Fruit fly (Drosophila melanogaster) whole organism, embryonic: ENCODE data around the gene Ran-like.

ENCODE experiments used
- CG11696 ChIP-seq: fragments of 200-800 bp; sonication (Bioruptor generic); IDR thresholded peaks from 2 replicates; pipeline ENCODE4 v1.3.6; 2022; ENCODE audit warnings: missing biosample characterization, missing genetic modification characterization
- CG1233 ChIP-seq: fragments of 200-800 bp; sonication (Bioruptor generic); optimal IDR thresholded peaks from 4 replicates; lab custom pipeline; 2018; ENCODE audit warnings: missing biosample characterization, mild to moderate bottlenecking, missing genetic modification characterization
- CG12391 ChIP-seq: fragments of 200-800 bp; sonication (Bioruptor generic); optimal IDR thresholded peaks from 3 replicates; lab custom pipeline; 2018; ENCODE audit warnings: missing biosample characterization, mild to moderate bottlenecking, missing genetic modification characterization, moderate library complexity
- CG12659 ChIP-seq: fragments of 200-800 bp; sonication (Bioruptor generic); optimal IDR thresholded peaks from 3 replicates; lab custom pipeline; 2017; ENCODE audit warnings: mild to moderate bottlenecking, missing biosample characterization, missing genetic modification reagents, missing genetic modification characterization
- CG13624 ChIP-seq: fragments of 200-800 bp; sonication (Bioruptor generic); optimal IDR thresholded peaks from 2 replicates; lab custom pipeline; 2016; ENCODE audit warnings: missing biosample characterization, missing genetic modification characterization
- CG2116 ChIP-seq: fragments of 200-800 bp; sonication (Bioruptor generic); optimal IDR thresholded peaks from 3 replicates; lab custom pipeline; 2018; ENCODE audit warnings: missing biosample characterization, mild to moderate bottlenecking, missing genetic modification characterization
- CG3407 ChIP-seq: fragments of 200-800 bp; sonication (Bioruptor generic); optimal IDR thresholded peaks from 2 replicates; lab custom pipeline; 2018; ENCODE audit warnings: missing biosample characterization, mild to moderate bottlenecking, missing genetic modification characterization
- CG34422 ChIP-seq: fragments of 200-800 bp; sonication (Bioruptor generic); IDR thresholded peaks from 3 replicates; pipeline ENCODE4 v1.3.6; 2022; ENCODE audit warnings: missing biosample characterization, missing genetic modification characterization
- CG4328 ChIP-seq: fragments of 200-800 bp; sonication (Bioruptor generic); optimal IDR thresholded peaks from 3 replicates; lab custom pipeline; 2017; ENCODE audit warnings: missing biosample characterization, missing genetic modification reagents, missing genetic modification characterization
- CG43689 ChIP-seq: fragments of 200-800 bp; sonication (Bioruptor generic); IDR thresholded peaks from 2 replicates; pipeline ENCODE4 v1.3.6; 2022; ENCODE audit warnings: missing biosample characterization, missing genetic modification characterization
- CG4424 ChIP-seq: fragments of 200-800 bp; sonication (Bioruptor generic); optimal IDR thresholded peaks from 3 replicates; lab custom pipeline; 2016; ENCODE audit warnings: missing biosample characterization, missing genetic modification characterization
- CG5180 ChIP-seq: fragments of 200-800 bp; sonication (Bioruptor generic); optimal IDR thresholded peaks from 3 replicates; lab custom pipeline; 2017; ENCODE audit warnings: missing biosample characterization, missing genetic modification characterization, mild to moderate bottlenecking, moderate library complexity, missing genetic modification reagents
- CG6683 ChIP-seq: fragments of 200-800 bp; sonication (Bioruptor generic); optimal IDR thresholded peaks from 2 replicates; lab custom pipeline; 2017; ENCODE audit warnings: missing biosample characterization, mild to moderate bottlenecking, missing genetic modification characterization, missing genetic modification reagents
- CG7928 ChIP-seq: fragments of 200-800 bp; sonication (Bioruptor generic); optimal IDR thresholded peaks from 2 replicates; lab custom pipeline; 2017; ENCODE audit warnings: missing biosample characterization, mild to moderate bottlenecking, missing genetic modification characterization
- CG8089 ChIP-seq: fragments of 200-800 bp; sonication (Bioruptor generic); optimal IDR thresholded peaks from 3 replicates; lab custom pipeline; 2016; ENCODE audit warnings: missing biosample characterization, missing genetic modification characterization
- CG8388 ChIP-seq: fragments of 200-800 bp; sonication (Bioruptor generic); optimal IDR thresholded peaks from 2 replicates; lab custom pipeline; 2019; ENCODE audit warnings: missing biosample characterization, mild to moderate bottlenecking, missing genetic modification characterization, moderate library complexity
- CG8924 ChIP-seq: fragments of 200-800 bp; optimal IDR thresholded peaks from 3 replicates; lab custom pipeline; 2019; ENCODE audit warnings: missing biosample characterization, mild to moderate bottlenecking, missing genetic modification characterization, moderate library complexity
- CG9215 ChIP-seq: fragments of 200-800 bp; sonication (Bioruptor generic); IDR thresholded peaks from 2 replicates; pipeline ENCODE4 v1.3.6; 2022; ENCODE audit warnings: missing biosample characterization, missing genetic modification characterization
- CG9797 ChIP-seq: fragments of 200-800 bp; sonication (Bioruptor generic); optimal IDR thresholded peaks from 3 replicates; lab custom pipeline; 2018; ENCODE audit warnings: missing biosample characterization, mild to moderate bottlenecking, missing genetic modification characterization
- CG9876 ChIP-seq: fragments of 200-800 bp; sonication (Bioruptor generic); optimal IDR thresholded peaks from 2 replicates; lab custom pipeline; 2016; ENCODE audit warnings: missing biosample characterization, missing genetic modification characterization
- Dip3 ChIP-seq: fragments of 200-800 bp; sonication (Bioruptor generic); optimal IDR thresholded peaks from 3 replicates; lab custom pipeline; 2016; ENCODE audit warnings: missing biosample characterization, missing genetic modification characterization
- Kr ChIP-seq: fragments of 200-800 bp; sonication (Bioruptor generic); optimal IDR thresholded peaks from 2 replicates; lab custom pipeline; 2017; ENCODE audit warnings: missing biosample characterization, mild to moderate bottlenecking, missing genetic modification characterization
- NC2α ChIP-seq: fragments of 200-800 bp; sonication (Bioruptor generic); optimal IDR thresholded peaks from 2 replicates; lab custom pipeline; 2016; ENCODE audit warnings: missing biosample characterization, missing genetic modification characterization
- Oli ChIP-seq: fragments of 200-800 bp; sonication (Bioruptor generic); optimal IDR thresholded peaks from 2 replicates; lab custom pipeline; 2018; ENCODE audit warnings: missing biosample characterization, mild to moderate bottlenecking, missing genetic modification characterization, moderate library complexity
- Rfx ChIP-seq: fragments of 200-800 bp; sonication (Bioruptor generic); IDR thresholded peaks from 2 replicates; pipeline ENCODE4 v1.3.6; 2022; ENCODE audit warnings: missing biosample characterization, missing genetic modification characterization
- Side ChIP-seq: fragments of 200-800 bp; sonication (Bioruptor generic); optimal IDR thresholded peaks from 2 replicates; lab custom pipeline; 2016; ENCODE audit warnings: missing biosample characterization, missing genetic modification characterization
- Six4 ChIP-seq: fragments of 200-800 bp; sonication (Bioruptor generic); optimal IDR thresholded peaks from 2 replicates; lab custom pipeline; 2016; ENCODE audit warnings: missing biosample characterization, missing genetic modification characterization
- Sox100B ChIP-seq: fragments of 200-800 bp; sonication (Bioruptor generic); optimal IDR thresholded peaks from 3 replicates; lab custom pipeline; 2018; ENCODE audit warnings: missing biosample characterization, mild to moderate bottlenecking, missing genetic modification characterization
- YL-1 ChIP-seq: fragments of 200-800 bp; sonication (Bioruptor generic); optimal IDR thresholded peaks from 3 replicates; lab custom pipeline; 2017; ENCODE audit warnings: missing biosample characterization, mild to moderate bottlenecking, missing genetic modification characterization
- ara ChIP-seq: fragments of 200-800 bp; sonication (Bioruptor generic); IDR thresholded peaks from 2 replicates; pipeline ENCODE4 v1.3.6; 2022; ENCODE audit warnings: missing biosample characterization, missing genetic modification characterization
- ash1 ChIP-seq: fragments of 200-800 bp; sonication (Bioruptor generic); optimal IDR thresholded peaks from 2 replicates; lab custom pipeline; 2018; ENCODE audit warnings: missing biosample characterization, mild to moderate bottlenecking, missing genetic modification characterization
- bsh ChIP-seq, 2 experiments: fragments of 200-800 bp; sonication (Bioruptor generic); optimal IDR thresholded peaks; 2 replicates each; lab custom pipeline; 2017 to 2018; ENCODE audit warnings: mild to moderate bottlenecking in 2 of 2, missing biosample characterization in 2 of 2, missing genetic modification characterization in 2 of 2, moderate library complexity in 1 of 2
- corto ChIP-seq: fragments of 200-800 bp; sonication (Bioruptor generic); optimal IDR thresholded peaks from 2 replicates; lab custom pipeline; 2016; ENCODE audit warnings: missing biosample characterization, mild to moderate bottlenecking, missing genetic modification characterization, moderate library complexity
- crp ChIP-seq, 2 experiments: fragments of 200-800 bp; sonication (Bioruptor generic); optimal IDR thresholded peaks; 2 replicates in 1 of 2; 3 replicates in 1 of 2; lab custom pipeline; 2017; ENCODE audit warnings: missing biosample characterization in 2 of 2, missing genetic modification characterization in 2 of 2, mild to moderate bottlenecking in 1 of 2, moderate library complexity in 1 of 2
- disco-r ChIP-seq: fragments of 200-800 bp; sonication (Bioruptor generic); optimal IDR thresholded peaks from 2 replicates; lab custom pipeline; 2016; ENCODE audit warnings: missing biosample characterization, missing genetic modification characterization
- dmrt99B ChIP-seq: fragments of 200-800 bp; sonication (Bioruptor generic); optimal IDR thresholded peaks from 2 replicates; lab custom pipeline; 2018; ENCODE audit warnings: missing biosample characterization, mild to moderate bottlenecking, missing genetic modification characterization, moderate library complexity
- fd96Cb ChIP-seq: fragments of 200-800 bp; sonication (Bioruptor generic); optimal IDR thresholded peaks from 2 replicates; lab custom pipeline; 2018; ENCODE audit warnings: missing biosample characterization, mild to moderate bottlenecking, missing genetic modification characterization, moderate library complexity
- h ChIP-seq: fragments of >200 bp; optimal IDR thresholded peaks from 2 replicates; lab custom pipeline; 2017
- lola ChIP-seq, 3 experiments: fragments of >200 bp in 2 of 3; fragments of 200-800 bp in 1 of 3; sonication (Bioruptor generic) in 1 of 3; optimal IDR thresholded peaks; 2 replicates each; lab custom pipeline; 2017 to 2019; ENCODE audit warnings: missing biosample characterization in 3 of 3, missing genetic modification characterization in 3 of 3, mild to moderate bottlenecking in 1 of 3, moderate library complexity in 1 of 3
- mam ChIP-seq: fragments of 200-800 bp; sonication (Bioruptor generic); optimal IDR thresholded peaks from 3 replicates; lab custom pipeline; 2016; ENCODE audit warnings: missing biosample characterization, missing genetic modification characterization
- pan ChIP-seq, 4 experiments: fragments of >200 bp in 3 of 4; fragments of 200-800 bp in 1 of 4; sonication (Bioruptor generic) in 1 of 4; optimal IDR thresholded peaks in 3 of 4; IDR thresholded peaks in 1 of 4; 2 replicates each; pipeline versions ENCODE4 v1.3.6 to Lab custom; 2017 to 2022; ENCODE audit warnings: missing biosample characterization in 2 of 4, missing genetic modification characterization in 2 of 4, mixed read lengths in 1 of 4
- pb ChIP-seq: fragments of 200-800 bp; sonication (Bioruptor generic); optimal IDR thresholded peaks from 3 replicates; lab custom pipeline; 2016; ENCODE audit warnings: missing biosample characterization, missing genetic modification characterization
- phol ChIP-seq: fragments of 200-800 bp; sonication (Bioruptor generic); optimal IDR thresholded peaks from 3 replicates; lab custom pipeline; 2018; ENCODE audit warnings: missing biosample characterization, mild to moderate bottlenecking, missing genetic modification characterization, moderate library complexity
- row ChIP-seq: fragments of 200-800 bp; sonication (Bioruptor generic); IDR thresholded peaks from 3 replicates; pipeline ENCODE4 v1.3.6; 2022; ENCODE audit warnings: missing biosample characterization, missing genetic modification characterization
- shn ChIP-seq: fragments of 200-800 bp; sonication (Bioruptor generic); optimal IDR thresholded peaks from 3 replicates; lab custom pipeline; 2016; ENCODE audit warnings: missing biosample characterization, missing genetic modification characterization
- sob ChIP-seq: fragments of 200-800 bp; sonication (Bioruptor generic); IDR thresholded peaks from 2 replicates; pipeline ENCODE4 v1.3.6; 2022; ENCODE audit warnings: missing biosample characterization, missing genetic modification characterization
- trem ChIP-seq: fragments of 200-800 bp; optimal IDR thresholded peaks from 3 replicates; lab custom pipeline; 2019; ENCODE audit warnings: missing biosample characterization, mild to moderate bottlenecking, missing genetic modification characterization, moderate library complexity
- wor ChIP-seq: fragments of 200-800 bp; sonication (Bioruptor generic); IDR thresholded peaks from 2 replicates; pipeline ENCODE4 v1.3.6; 2022; ENCODE audit warnings: missing biosample characterization, missing genetic modification characterization

Gene Ran-like

DNA sequence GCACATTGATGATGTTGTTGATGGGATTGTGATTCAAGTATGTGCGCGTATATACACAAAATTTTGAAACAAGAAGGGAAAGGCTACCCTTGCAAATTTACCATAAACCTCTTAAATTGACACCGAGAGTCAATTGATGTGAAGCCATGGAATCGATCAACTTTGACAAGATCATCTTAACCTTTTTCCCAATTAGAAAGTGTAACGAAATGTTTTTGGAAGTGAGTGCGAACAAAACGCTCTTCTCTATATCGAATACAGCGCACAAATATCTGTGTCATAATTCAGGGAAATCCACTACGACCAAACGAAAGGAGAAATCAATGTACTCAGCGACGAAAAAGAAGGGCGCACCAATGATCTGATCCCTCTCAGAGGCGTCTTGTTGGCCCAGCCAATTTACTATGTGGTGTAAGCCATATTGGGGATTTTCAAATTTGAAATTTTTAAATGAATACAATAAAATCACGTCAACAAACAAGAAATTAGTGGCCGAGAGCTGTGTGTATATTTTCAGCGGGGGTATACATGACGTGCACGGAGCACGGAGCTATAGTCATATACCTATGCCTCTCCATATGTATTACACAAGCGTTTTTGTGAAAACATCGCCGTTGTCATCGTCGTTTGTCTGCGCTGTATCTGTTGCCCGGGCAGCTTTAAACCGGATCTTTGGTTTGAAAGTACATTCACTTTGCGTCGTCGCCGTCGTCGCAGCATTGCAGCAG is 48.4 kb upstream of the Ran-like start (continued):
- TF ChIP-seq CG5180 (GFP tag; lab: Kevin White, UChicago), result peak; percentile 35
- TF ChIP-seq CG4328 (GFP tag; lab: Kevin White, UChicago), result peak; percentile 12
- peak; percentile 74 for TF ChIP-seq pb (GFP tag; lab: Kevin White, UChicago)
- TF ChIP-seq CG4424 (GFP tag; lab: Kevin White, UChicago), result peak; percentile 15
- TF ChIP-seq phol (tag; lab: Kevin White, UChicago), result peak; percentile 10
- no peak for TF ChIP-seq CG6683 (GFP tag; lab: Kevin White, UChicago)
- TF ChIP-seq bsh (GFP tag; optimal IDR thresholded peaks at IDR 0.05; lab: Kevin White, UChicago), result peak; percentile 40 to 59
- TF ChIP-seq Side (GFP tag; lab: Kevin White, UChicago), result peak; percentile 47
- no peak for TF ChIP-seq wor (GFP tag; lab: Robert Waterston, UW)
- TF ChIP-seq ara (GFP tag; lab: Robert Waterston, UW), result peak; percentile 59
- no peak for TF ChIP-seq ash1
- no peak for TF ChIP-seq shn (GFP tag; lab: Kevin White, UChicago)
- TF ChIP-seq row (GFP tag; lab: Robert Waterston, UW), result no peak; the same call in 1 of the 3 replicates
- no peak for TF ChIP-seq CG9797 (GFP tag; lab: Kevin White, UChicago)
- TF ChIP-seq CG11696, result peak; percentile 28; the same call in 1 of the 2 replicates
- TF ChIP-seq mam (GFP tag; lab: Kevin White, UChicago), result peak; percentile 52
- peak; percentile 3 for TF ChIP-seq corto
- TF ChIP-seq Sox100B (GFP tag; lab: Kevin White, UChicago), result peak; percentile 28
- TF ChIP-seq CG1233, result no peak
- no peak for TF ChIP-seq CG2116
- no peak for TF ChIP-seq CG9876
- TF ChIP-seq dmrt99B (tag; lab: Kevin White, UChicago), result peak; percentile 81
- TF ChIP-seq Rfx (GFP tag; lab: Robert Waterston, UW), result peak; percentile 43
- peak; percentile 9 for TF ChIP-seq disco-r (GFP tag; lab: Kevin White, UChicago)
- peak; percentile 47 for TF ChIP-seq fd96Cb (tag; lab: Kevin White, UChicago)
- no peak for TF ChIP-seq lola (GFP tag; optimal IDR thresholded peaks at IDR 0.05; lab: Kevin White, UChicago)
- TF ChIP-seq CG8388, result peak; percentile 20
- peak; percentile 23 for TF ChIP-seq Six4
- TF ChIP-seq CG13624 (GFP tag; lab: Kevin White, UChicago), result peak; percentile 1
- TF ChIP-seq CG43689 (GFP tag; lab: Robert Waterston, UW), result no peak
- no peak for TF ChIP-seq NC2α (GFP tag; lab: Kevin White, UChicago)
- TF ChIP-seq Dip3 (GFP tag; lab: Kevin White, UChicago), result peak; percentile 32
- peak; percentile 43 for TF ChIP-seq CG8924 (tag; lab: Kevin White, UChicago)
- peak; percentile 11; the same call in 1 of the 2 replicates for TF ChIP-seq CG9215 (GFP tag; lab: Robert Waterston, UW)
- TF ChIP-seq CG12391 (tag; lab: Kevin White, UChicago), result peak; percentile 32
- no peak for TF ChIP-seq crp (GFP tag; optimal IDR thresholded peaks at IDR 0.05; lab: Kevin White, UChicago)
- TF ChIP-seq pan (optimal IDR thresholded peaks at IDR 0.05; lab: Kevin White, UChicago), result no peak
- peak in 1 of 2 experiments; percentile 22 for TF ChIP-seq pan (GFP tag; optimal IDR thresholded peaks at IDR 0.05 in 1 of 2, IDR thresholded peaks at IDR 0.05 in 1 of 2)
- 0 out of 3 replicates have a peak, but pooled peaks have one; percentile 24 for TF ChIP-seq CG34422 (GFP tag; lab: Robert Waterston, UW)
- peak; percentile 10 for TF ChIP-seq CG8089
- peak; percentile 31 for TF ChIP-seq CG12659 (GFP tag; lab: Kevin White, UChicago)
- TF ChIP-seq CG7928 (GFP tag; lab: Kevin White, UChicago), result no peak
- TF ChIP-seq h (lab: Kevin White, UChicago), result no peak
- peak; percentile 8 for TF ChIP-seq trem (tag; lab: Kevin White, UChicago)
- TF ChIP-seq Kr, result no peak
- TF ChIP-seq CG3407 (GFP tag; lab: Kevin White, UChicago), result peak; percentile 11
- TF ChIP-seq Oli (tag; lab: Kevin White, UChicago), result peak; percentile 26
- TF ChIP-seq sob (GFP tag; lab: Robert Waterston, UW), result no peak; the same call in 1 of the 2 replicates
- TF ChIP-seq YL-1, result no peak
